Worm (Caenorhabditis elegans) whole organism, L2 larva: ENCODE measurements around the gene kbp-1.

Source experiments
- ZK546.5 ChIP-seq: sonication (generic microtip); optimal IDR thresholded peaks from 2 replicates; lab custom pipeline; 2017; ENCODE audit warnings: missing biosample characterization, missing genetic modification characterization
- ama-1 ChIP-seq: fragments of 150-350 bp; optimal IDR thresholded peaks from 2 replicates; lab custom pipeline; 2018; ENCODE audit warnings: inconsistent platforms
- mdl-1 ChIP-seq, 2 experiments: fragments of 150-350 bp in 1 of 2; sonication (generic microtip) in 1 of 2; optimal IDR thresholded peaks; 2 replicates each; lab custom pipeline; 2017; ENCODE audit warnings: missing biosample characterization in 2 of 2, missing genetic modification characterization in 2 of 2
- nhr-10 ChIP-seq: sonication (generic microtip); optimal IDR thresholded peaks from 2 replicates; lab custom pipeline; 2017; ENCODE audit warnings: missing biosample characterization, missing genetic modification characterization

DNA sequence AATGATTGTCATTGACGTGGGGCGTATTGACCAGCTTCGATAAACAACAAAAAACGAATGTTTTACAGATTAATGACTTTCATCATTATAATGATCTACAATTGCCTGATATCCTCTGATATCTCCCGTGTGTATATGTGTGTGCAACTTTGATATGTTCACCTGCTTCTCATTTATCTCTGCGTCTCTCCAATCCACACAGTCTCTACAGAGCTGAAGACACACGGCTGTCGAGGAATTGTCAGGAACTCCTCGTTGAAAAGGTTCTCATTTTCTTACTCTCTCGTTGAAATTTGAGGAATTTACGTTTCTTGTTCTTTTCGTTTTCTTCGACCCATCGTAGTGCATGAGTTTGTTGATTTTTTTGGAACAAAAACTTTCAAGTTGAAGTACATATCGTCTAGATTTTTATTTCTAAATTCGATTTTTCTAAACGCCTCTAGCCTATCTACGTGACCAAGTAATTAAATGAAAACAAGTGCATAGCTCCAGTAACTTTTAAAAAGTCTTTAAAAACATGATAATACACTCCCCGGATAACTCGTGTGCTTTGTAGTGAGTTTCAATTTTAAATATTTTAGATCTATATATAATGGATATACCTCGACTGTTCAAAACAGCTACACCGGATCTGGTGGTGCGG, 49.0 kb upstream of the kbp-1 start, which contains the start of gene ten-1:
- TF ChIP-seq nhr-10 (tag; lab: Kevin White, UChicago) (no peak), mdl-1 (tag; optimal IDR thresholded peaks at IDR 0.05; lab: Kevin White, UChicago) (no peak), ZK546.5 (tag; lab: Kevin White, UChicago) (no peak), ama-1 (lab: Kevin White, UChicago) (no peak)
